Fruit fly (Drosophila melanogaster): ENCODE results near the gene CG13972.

The CG13972 gene

DNA sequence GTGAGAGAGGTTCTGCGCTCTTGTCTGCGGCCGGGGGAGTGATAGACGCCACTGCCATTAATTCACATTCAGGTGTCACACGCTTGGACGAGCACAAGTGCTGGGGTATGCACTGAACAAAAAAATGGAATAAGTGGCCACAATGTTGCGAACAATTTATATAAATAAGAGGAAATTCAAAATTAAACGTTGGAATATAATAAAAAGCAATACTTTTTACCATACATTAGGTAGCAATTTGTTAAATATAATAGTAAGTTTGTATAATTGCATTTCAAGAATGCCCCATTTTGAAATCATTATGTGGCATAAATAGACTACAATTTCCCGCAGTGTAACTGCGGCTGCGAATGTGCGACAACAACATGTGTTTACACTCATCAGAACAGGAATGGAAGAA is 2.8 kb upstream of the CG13972 start (continued):
- TF ChIP-seq phol (tag; optimal IDR thresholded peaks at IDR 0.05) (peak; percentile 36), sob (GFP tag; IDR thresholded peaks at IDR 0.05) (no peak), bowl (GFP tag; IDR thresholded peaks at IDR 0.05) (no peak), sens (GFP tag) (peak; percentile 82), CG16813 (GFP tag; IDR thresholded peaks at IDR 0.05; ENCODE audit: partially characterized antibody) (no peak), Antp (GFP tag; optimal IDR thresholded peaks at IDR 0.05) (no peak), shn (GFP tag; optimal IDR thresholded peaks at IDR 0.05) (no peak), chinmo (GFP tag; IDR thresholded peaks at IDR 0.05; ENCODE audit: partially characterized antibody) (no peak), CG14965 (GFP tag; optimal IDR thresholded peaks at IDR 0.05; ENCODE audit: borderline replicate concordance) (no peak), CG15696 (tag; optimal IDR thresholded peaks at IDR 0.05) (peak; percentile 11), nmo (GFP tag; optimal IDR thresholded peaks at IDR 0.05) (peak; percentile 2), CG6765 (GFP tag; optimal IDR thresholded peaks at IDR 0.05) (no peak), CG7928 (GFP tag; optimal IDR thresholded peaks at IDR 0.05) (no peak), Rx (GFP tag; IDR thresholded peaks at IDR 0.05) (no peak), CG16815 (GFP tag; optimal IDR thresholded peaks at IDR 0.05) (no peak), zf30C (GFP tag; optimal IDR thresholded peaks at IDR 0.05) (no peak), gem (tag; optimal IDR thresholded peaks at IDR 0.05) (peak; percentile 23), crc (GFP tag; optimal IDR thresholded peaks at IDR 0.05) (no peak), CG4328 (GFP tag; optimal IDR thresholded peaks at IDR 0.05) (no peak), NFAT (GFP tag; IDR thresholded peaks at IDR 0.05) (no peak), CG10431 (GFP tag; optimal IDR thresholded peaks at IDR 0.05) (no peak), amos (GFP tag; IDR thresholded peaks at IDR 0.05; ENCODE audit: partially characterized antibody) (no peak), Rfx (GFP tag; IDR thresholded peaks at IDR 0.05) (no peak), CG12769 (tag; optimal IDR thresholded peaks at IDR 0.05) (no peak), CG2678 (tag; optimal IDR thresholded peaks at IDR 0.05) (peak; percentile 9)

DNA sequence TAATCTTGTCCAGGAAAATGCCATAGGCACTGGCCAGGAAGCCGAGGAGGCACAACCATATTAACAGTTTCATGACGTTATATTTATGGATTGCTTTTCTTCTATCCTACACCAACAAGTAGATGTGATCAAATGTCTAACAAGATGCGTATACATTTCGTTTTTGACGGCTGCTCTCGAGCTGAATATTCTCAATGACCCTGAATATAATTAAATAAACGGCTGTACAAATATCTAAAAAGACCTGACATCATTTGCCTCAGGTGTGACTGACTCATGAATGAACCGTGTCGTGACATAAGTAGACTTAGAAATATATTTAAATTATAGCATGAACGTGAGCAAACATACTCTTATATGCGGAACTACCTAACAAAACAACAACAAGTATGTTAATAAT is 14.2 kb downstream of the CG13972 start, which contains the start of gene CG5402:
Gene CG5402, minus strand, starts transcription at position 101 of the 400 bp plus-strand sequence.
- TF ChIP-seq gcm2 (GFP tag; optimal IDR thresholded peaks at IDR 0.05): no peak
- no peak for TF ChIP-seq pfk (GFP tag; optimal IDR thresholded peaks at IDR 0.05)
- TF ChIP-seq br (optimal IDR thresholded peaks at IDR 0.05): no peak
- TF ChIP-seq CG13624 (GFP tag; optimal IDR thresholded peaks at IDR 0.05): no peak
- no peak for TF ChIP-seq CG42726 (GFP tag; IDR thresholded peaks at IDR 0.05; ENCODE audit: partially characterized antibody)
- no peak for TF ChIP-seq CG1832 (GFP tag; optimal IDR thresholded peaks at IDR 0.05)
- no peak for TF ChIP-seq Elba2 (GFP tag; optimal IDR thresholded peaks at IDR 0.05)
- TF ChIP-seq CG7271 (tag; optimal IDR thresholded peaks at IDR 0.05): no peak
- TF ChIP-seq CG15696 (tag; optimal IDR thresholded peaks at IDR 0.05): no peak
- TF ChIP-seq crp (GFP tag; optimal IDR thresholded peaks at IDR 0.05): no peak
- TF ChIP-seq CG17829 (tag; optimal IDR thresholded peaks at IDR 0.05): no peak

DNA sequence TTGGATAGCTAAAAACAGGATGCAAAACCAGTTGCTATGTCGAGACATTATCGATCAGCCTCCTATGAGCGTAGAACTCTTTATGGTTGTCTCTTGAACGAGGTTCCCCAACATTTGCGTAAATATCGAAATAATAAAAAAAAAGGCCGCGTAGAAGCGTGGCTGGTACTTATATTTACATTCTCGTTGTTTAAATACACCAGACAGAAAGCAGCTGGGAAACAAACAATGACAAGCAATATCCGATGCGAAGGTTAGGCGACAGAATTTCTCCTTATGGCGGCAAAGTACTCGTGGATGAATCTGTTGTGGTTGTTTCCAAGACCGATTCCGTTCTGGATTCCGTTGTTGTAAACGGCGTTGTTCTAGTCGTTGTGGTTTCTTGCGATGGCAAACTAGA is 15.1 kb downstream of the CG13972 start, which contains the start of gene CG43139:
Gene CG43139, minus strand, starts transcription at position 88 of the 400 bp plus-strand sequence.
- TF ChIP-seq Rfx (GFP tag; IDR thresholded peaks at IDR 0.05) (0 out of 2 replicates have a peak, but pooled peaks have one; percentile 14), Hmr (GFP tag; optimal IDR thresholded peaks at IDR 0.05) (peak; percentile 18), CG4617 (GFP tag; optimal IDR thresholded peaks at IDR 0.05; ENCODE audit: borderline replicate concordance) (no peak), lab (GFP tag; optimal IDR thresholded peaks at IDR 0.05) (peak; percentile 7)
